Worm (Caenorhabditis elegans) whole organism, young adult: Measurements from ENCODE around the gene tbx-41.

ENCODE experiments used
- C17E4.6 ChIP-seq: fragments of 200-800 bp; sonication (Bioruptor generic); IDR thresholded peaks from 2 replicates; pipeline ENCODE4 v1.3.6; 2022; ENCODE audit warnings: missing genetic modification reagents, missing genetic modification characterization, missing compliant biosample characterization
- D2030.7 ChIP-seq: fragments of 200-800 bp; sonication (Bioruptor generic); IDR thresholded peaks from 2 replicates; pipeline ENCODE4 v1.3.6; 2022; ENCODE audit warnings: missing genetic modification reagents, missing genetic modification characterization, missing compliant biosample characterization
- F33H1.4 ChIP-seq: fragments of 200-800 bp; sonication (Bioruptor generic); IDR thresholded peaks from 2 replicates; pipeline ENCODE4 v1.3.6; 2022; ENCODE audit warnings: missing genetic modification reagents, missing genetic modification characterization, missing compliant biosample characterization
- F49E8.2 ChIP-seq: sonication (generic microtip); optimal IDR thresholded peaks from 3 replicates; lab custom pipeline; 2017; ENCODE audit warnings: missing genetic modification characterization, mild to moderate bottlenecking, missing compliant biosample characterization, antibody characterized with exemption, moderate library complexity; ENCODE audit not compliant: insufficient read depth
- K12H6.12 ChIP-seq: fragments of 200-800 bp; sonication (Bioruptor generic); optimal IDR thresholded peaks from 2 replicates; lab custom pipeline; 2018; ENCODE audit warnings: mild to moderate bottlenecking, missing genetic modification characterization, missing compliant biosample characterization
- T26A5.8 ChIP-seq: sonication (generic microtip); optimal IDR thresholded peaks from 2 replicates; lab custom pipeline; 2016; ENCODE audit warnings: missing genetic modification characterization, missing compliant biosample characterization
- Y67H2A.10 ChIP-seq: fragments of 200-800 bp; sonication (Bioruptor generic); conservative IDR thresholded peaks from 2 replicates; pipeline ENCODE4 v1.3.6; 2022; ENCODE audit warnings: missing genetic modification reagents, missing genetic modification characterization, missing compliant biosample characterization
- Y79H2A.3 ChIP-seq: fragments of 200-800 bp; sonication (Bioruptor generic); conservative IDR thresholded peaks from 2 replicates; pipeline ENCODE4 v1.3.6; 2022; ENCODE audit warnings: missing genetic modification reagents, missing genetic modification characterization, missing compliant biosample characterization
- Y95B8A.8 ChIP-seq: fragments of 200-800 bp; sonication (Bioruptor generic); IDR thresholded peaks from 2 replicates; pipeline ENCODE4 v1.3.6; 2022; ENCODE audit warnings: missing genetic modification reagents, missing genetic modification characterization, missing compliant biosample characterization
- akir-1 ChIP-seq: fragments of 200-800 bp; sonication (Bioruptor generic); optimal IDR thresholded peaks from 2 replicates; lab custom pipeline; 2018; ENCODE audit warnings: mild to moderate bottlenecking, missing genetic modification characterization, moderate library complexity, missing compliant biosample characterization
- ama-1 ChIP-seq, 3 experiments: fragments of 150-350 bp in 1 of 3; sonication (generic microtip) in 2 of 3; optimal IDR thresholded peaks; 2 replicates each; lab custom pipeline; 2014 to 2018; ENCODE audit warnings: missing biosample characterization in 2 of 3, missing genetic modification characterization in 2 of 3, missing genetic modification reagents in 2 of 3
- aptf-3 ChIP-seq: fragments of 200-800 bp; sonication (Bioruptor generic); IDR thresholded peaks from 2 replicates; pipeline ENCODE4 v1.3.6; 2022; ENCODE audit warnings: missing genetic modification characterization, missing compliant biosample characterization
- athp-1 ChIP-seq: sonication (generic microtip); optimal IDR thresholded peaks from 2 replicates; lab custom pipeline; 2017; ENCODE audit warnings: mild to moderate bottlenecking, missing genetic modification characterization, missing compliant biosample characterization
- attf-3 ChIP-seq: fragments of 200-800 bp; sonication (Bioruptor generic); conservative IDR thresholded peaks from 2 replicates; pipeline ENCODE4 v1.3.6; 2022; ENCODE audit warnings: missing genetic modification reagents, missing genetic modification characterization, missing compliant biosample characterization
- attf-6 ChIP-seq: fragments of 200-800 bp; sonication (Bioruptor generic); IDR thresholded peaks from 2 replicates; pipeline ENCODE4 v1.3.6; 2022; ENCODE audit warnings: missing genetic modification reagents, missing genetic modification characterization, missing compliant biosample characterization
- bed-1 ChIP-seq: fragments of 200-800 bp; sonication (Bioruptor generic); IDR thresholded peaks from 2 replicates; pipeline ENCODE4 v1.3.6; 2022; ENCODE audit warnings: missing genetic modification reagents, missing genetic modification characterization, missing compliant biosample characterization
- ccch-3 ChIP-seq: fragments of 200-800 bp; sonication (Bioruptor generic); optimal IDR thresholded peaks from 2 replicates; lab custom pipeline; 2018; ENCODE audit warnings: mild to moderate bottlenecking, missing genetic modification characterization, missing compliant biosample characterization
- cebp-1 ChIP-seq, 2 experiments: fragments of 200-800 bp in 1 of 2; sonication (Bioruptor generic) in 1 of 2; sonication (generic microtip) in 1 of 2; IDR thresholded peaks in 1 of 2; optimal IDR thresholded peaks in 1 of 2; 2 replicates each; pipeline versions ENCODE4 v1.3.6 to Lab custom; 2017 to 2022; ENCODE audit warnings: missing compliant biosample characterization in 2 of 2, missing genetic modification characterization in 2 of 2, mild to moderate bottlenecking in 1 of 2, missing genetic modification reagents in 1 of 2, moderate library complexity in 1 of 2
- cebp-2 ChIP-seq: fragments of 200-800 bp; sonication (Bioruptor generic); IDR thresholded peaks from 2 replicates; pipeline ENCODE4 v1.3.6; 2022; ENCODE audit warnings: missing genetic modification characterization, missing compliant biosample characterization
- egl-44 ChIP-seq: fragments of 200-800 bp; sonication (Bioruptor generic); IDR thresholded peaks from 2 replicates; pipeline ENCODE4 v1.3.6; 2022; ENCODE audit warnings: missing genetic modification reagents, missing genetic modification characterization, missing compliant biosample characterization
- egrh-3 ChIP-seq: fragments of 200-800 bp; sonication (Bioruptor generic); IDR thresholded peaks from 2 replicates; pipeline ENCODE4 v1.3.6; 2022; ENCODE audit warnings: missing genetic modification reagents, missing genetic modification characterization, missing compliant biosample characterization
- fkh-3 ChIP-seq: sonication (generic microtip); optimal IDR thresholded peaks from 2 replicates; lab custom pipeline; 2016; ENCODE audit warnings: mild to moderate bottlenecking, missing genetic modification characterization, missing compliant biosample characterization
- gei-17 ChIP-seq: fragments of 200-800 bp; sonication (Bioruptor generic); optimal IDR thresholded peaks from 2 replicates; lab custom pipeline; 2018; ENCODE audit warnings: mild to moderate bottlenecking, missing genetic modification characterization, missing compliant biosample characterization
- him-1 ChIP-seq: sonication (generic microtip); optimal IDR thresholded peaks from 2 replicates; lab custom pipeline; 2016; ENCODE audit warnings: missing genotype, missing genetic modification reagents, missing genetic modification characterization, missing compliant biosample characterization
- hlh-12 ChIP-seq: sonication (generic microtip); optimal IDR thresholded peaks from 2 replicates; lab custom pipeline; 2016; ENCODE audit warnings: missing genetic modification characterization, missing compliant biosample characterization
- hmg-1.2 ChIP-seq: fragments of 200-800 bp; sonication (Bioruptor generic); IDR thresholded peaks from 2 replicates; pipeline ENCODE4 v1.3.6; 2022; ENCODE audit warnings: missing genetic modification reagents, missing genetic modification characterization, missing compliant biosample characterization
- hrde-1 ChIP-seq: sonication (generic microtip); optimal IDR thresholded peaks from 2 replicates; lab custom pipeline; 2016; ENCODE audit warnings: missing genetic modification characterization, mild to moderate bottlenecking, missing compliant biosample characterization, moderate library complexity, missing genotype, missing genetic modification reagents, borderline replicate concordance
- hsf-1 ChIP-seq: fragments of 200-800 bp; sonication (Bioruptor generic); IDR thresholded peaks from 2 replicates; pipeline ENCODE4 v1.3.6; 2022; ENCODE audit warnings: missing genetic modification reagents, missing genetic modification characterization, missing compliant biosample characterization
- lag-1 ChIP-seq: fragments of 200-800 bp; sonication (Bioruptor generic); IDR thresholded peaks from 2 replicates; pipeline ENCODE4 v1.3.6; 2022; ENCODE audit warnings: missing genetic modification reagents, missing genetic modification characterization, missing compliant biosample characterization
- let-607 ChIP-seq, 2 experiments: fragments of 200-800 bp in 1 of 2; sonication (Bioruptor generic) in 1 of 2; sonication (generic microtip) in 1 of 2; optimal IDR thresholded peaks; 2 replicates each; lab custom pipeline; 2016 to 2018; ENCODE audit warnings: mild to moderate bottlenecking in 2 of 2, missing compliant biosample characterization in 2 of 2, missing genetic modification characterization in 2 of 2, moderate library complexity in 2 of 2, missing genotype in 1 of 2
- lsl-1 ChIP-seq: fragments of 200-800 bp; sonication (Bioruptor generic); optimal IDR thresholded peaks from 2 replicates; lab custom pipeline; 2018; ENCODE audit warnings: mild to moderate bottlenecking, missing genetic modification characterization, moderate library complexity, missing compliant biosample characterization
- madf-8 ChIP-seq: fragments of 200-800 bp; sonication (Bioruptor generic); conservative IDR thresholded peaks from 2 replicates; pipeline ENCODE4 v1.3.6; 2022; ENCODE audit warnings: missing genetic modification reagents, missing genetic modification characterization, missing compliant biosample characterization
- nfya-2 ChIP-seq: fragments of 200-800 bp; sonication (Bioruptor generic); IDR thresholded peaks from 2 replicates; pipeline ENCODE4 v1.3.6; 2022; ENCODE audit warnings: missing genetic modification reagents, missing genetic modification characterization, missing compliant biosample characterization
- nhr-179 ChIP-seq: sonication (generic microtip); optimal IDR thresholded peaks from 2 replicates; lab custom pipeline; 2016; ENCODE audit warnings: mild to moderate bottlenecking, missing genetic modification characterization, missing compliant biosample characterization
- pha-4 ChIP-seq: fragments of 150-350 bp; sonication (generic microtip); optimal IDR thresholded peaks from 2 replicates; lab custom pipeline; 2014; ENCODE audit warnings: missing biosample characterization, missing genetic modification reagents, missing genetic modification characterization
- rec-8 ChIP-seq, 2 experiments: sonication (generic microtip); optimal IDR thresholded peaks; 2 replicates each; lab custom pipeline; 2016; ENCODE audit warnings: mild to moderate bottlenecking in 2 of 2, missing genetic modification characterization in 2 of 2, missing genetic modification reagents in 2 of 2, missing genotype in 2 of 2, missing biosample characterization in 1 of 2, missing compliant biosample characterization in 1 of 2, moderate library complexity in 1 of 2
- rpc-1 ChIP-seq, 2 experiments: fragments of 150-350 bp in 1 of 2; sonication (generic microtip) in 1 of 2; optimal IDR thresholded peaks; 2 replicates each; lab custom pipeline; 2014 to 2018; ENCODE audit warnings: missing biosample characterization in 1 of 2, missing genetic modification characterization in 1 of 2, missing genetic modification reagents in 1 of 2, missing genotype in 1 of 2
- snpc-1.3 ChIP-seq: sonication (generic microtip); optimal IDR thresholded peaks from 2 replicates; lab custom pipeline; 2017; ENCODE audit warnings: missing genetic modification characterization, mild to moderate bottlenecking, missing compliant biosample characterization, antibody characterized with exemption, moderate library complexity, missing genotype, missing genetic modification reagents; ENCODE audit not compliant: insufficient read depth
- snpc-3.4 ChIP-seq: sonication (generic microtip); optimal IDR thresholded peaks from 2 replicates; lab custom pipeline; 2017; ENCODE audit warnings: missing genetic modification characterization, mild to moderate bottlenecking, missing compliant biosample characterization, antibody characterized with exemption, moderate library complexity, missing genotype, missing genetic modification reagents
- sptf-2 ChIP-seq: fragments of 200-800 bp; sonication (Bioruptor generic); optimal IDR thresholded peaks from 2 replicates; lab custom pipeline; 2018; ENCODE audit warnings: mild to moderate bottlenecking, missing genetic modification characterization, missing compliant biosample characterization
- tbp1 ChIP-seq: fragments of 200-800 bp; sonication (Bioruptor generic); optimal IDR thresholded peaks from 2 replicates; lab custom pipeline; 2018; ENCODE audit warnings: mild to moderate bottlenecking, missing genetic modification characterization, missing compliant biosample characterization
- unc-130 ChIP-seq: sonication (generic microtip); optimal IDR thresholded peaks from 2 replicates; lab custom pipeline; 2016; ENCODE audit warnings: missing genetic modification reagents, missing genetic modification characterization, missing compliant biosample characterization
- ztf-18 ChIP-seq: sonication (generic microtip); optimal IDR thresholded peaks from 2 replicates; lab custom pipeline; 2016; ENCODE audit warnings: missing genotype, mild to moderate bottlenecking, missing genetic modification characterization, missing compliant biosample characterization
- ztf-22 ChIP-seq: fragments of 200-800 bp; sonication (Bioruptor generic); optimal IDR thresholded peaks from 2 replicates; lab custom pipeline; 2018; ENCODE audit warnings: mild to moderate bottlenecking, missing genetic modification characterization, moderate library complexity, missing compliant biosample characterization
- ztf-25 ChIP-seq: fragments of 200-800 bp; sonication (Bioruptor generic); IDR thresholded peaks from 2 replicates; pipeline ENCODE4 v1.3.6; 2022; ENCODE audit warnings: missing genetic modification reagents, missing genetic modification characterization, missing compliant biosample characterization
- ztf-28 ChIP-seq: fragments of 200-800 bp; sonication (Bioruptor generic); IDR thresholded peaks from 2 replicates; pipeline ENCODE4 v1.3.6; 2022; ENCODE audit warnings: missing genetic modification reagents, missing genetic modification characterization, missing compliant biosample characterization

tbx-41 gene

DNA sequence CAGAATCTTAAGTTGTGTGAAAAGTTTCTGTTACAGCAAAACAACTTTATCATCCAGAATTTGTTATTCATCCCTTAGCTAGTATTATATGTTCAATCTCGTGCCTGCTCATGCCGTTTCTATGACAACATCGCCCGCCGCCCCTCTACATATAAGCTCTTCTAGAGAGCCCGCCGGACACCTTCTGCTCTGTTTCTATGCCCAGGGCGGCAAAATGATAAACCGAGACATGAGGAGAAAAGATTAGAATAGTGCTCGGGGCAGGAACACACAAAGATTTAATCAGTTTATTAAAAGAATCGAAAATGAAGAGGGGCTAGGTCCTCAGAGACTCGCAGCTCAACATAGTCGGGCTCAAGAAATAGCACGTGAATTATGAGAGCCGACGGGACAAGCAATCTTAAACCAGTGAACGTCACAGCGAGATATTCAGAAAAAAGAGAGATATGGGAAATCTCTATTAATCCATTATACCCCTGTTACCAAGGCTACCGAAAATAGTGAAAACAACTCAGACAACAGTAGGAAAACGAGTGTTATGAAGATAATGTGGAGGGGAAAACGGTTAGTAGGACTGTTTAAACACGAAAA is 23.5 kb downstream of the tbx-41 start (continued):
- TF ChIP-seq cebp-1 (GFP tag; IDR thresholded peaks at IDR 0.05; lab: Robert Waterston, UW): no peak
- TF ChIP-seq cebp-1 (tag; optimal IDR thresholded peaks at IDR 0.05; lab: Kevin White, UChicago): peak; percentile 80
- TF ChIP-seq rpc-1 (optimal IDR thresholded peaks at IDR 0.05; lab: Kevin White, UChicago): no peak
- TF ChIP-seq rpc-1 (tag; optimal IDR thresholded peaks at IDR 0.05; lab: Kevin White, UChicago): no peak
- no peak for TF ChIP-seq F33H1.4 (GFP tag; lab: Robert Waterston, UW)
- no peak for TF ChIP-seq snpc-1.3 (tag; lab: Kevin White, UChicago)
- no peak for TF ChIP-seq bed-1
- TF ChIP-seq akir-1: no peak
- no peak for TF ChIP-seq ccch-3 (GFP tag; lab: Kevin White, UChicago)
- TF ChIP-seq T26A5.8 (tag; lab: Kevin White, UChicago): no peak
- no peak; the same call in 1 of the 2 replicates for TF ChIP-seq hmg-1.2 (GFP tag; lab: Robert Waterston, UW)
- TF ChIP-seq ztf-22 (GFP tag; lab: Kevin White, UChicago): no peak
- TF ChIP-seq madf-8 (GFP tag; lab: Robert Waterston, UW): no peak
- no peak for TF ChIP-seq let-607 (tag; optimal IDR thresholded peaks at IDR 0.05; lab: Kevin White, UChicago)
- TF ChIP-seq snpc-3.4 (tag; lab: Kevin White, UChicago): no peak
- no peak for TF ChIP-seq ztf-25 (GFP tag; lab: Robert Waterston, UW)
- no peak for TF ChIP-seq nhr-179 (tag; lab: Kevin White, UChicago)
- no peak for TF ChIP-seq Y67H2A.10
- TF ChIP-seq attf-6 (GFP tag; lab: Robert Waterston, UW): no peak
- TF ChIP-seq him-1: no peak
- no peak for TF ChIP-seq nfya-2 (GFP tag; lab: Robert Waterston, UW)
- no peak for TF ChIP-seq athp-1 (tag; lab: Kevin White, UChicago)
- no peak for TF ChIP-seq ztf-18
- TF ChIP-seq hsf-1 (GFP tag; lab: Robert Waterston, UW): no peak
- no peak for TF ChIP-seq rec-8 (tag; optimal IDR thresholded peaks at IDR 0.05; lab: Kevin White, UChicago)
- TF ChIP-seq F49E8.2 (tag; lab: Kevin White, UChicago): no peak
- TF ChIP-seq K12H6.12 (tag; lab: Kevin White, UChicago): peak; percentile 63
- no peak for TF ChIP-seq pha-4
- no peak for TF ChIP-seq hlh-12
- peak; percentile 61 for TF ChIP-seq tbp1
- peak; percentile 94 for TF ChIP-seq gei-17 (GFP tag; lab: Kevin White, UChicago)
- TF ChIP-seq aptf-3 (GFP tag; lab: Robert Waterston, UW): no peak
- TF ChIP-seq sptf-2: no peak
- no peak for TF ChIP-seq Y79H2A.3 (GFP tag; lab: Robert Waterston, UW)
- no peak for TF ChIP-seq ama-1 (optimal IDR thresholded peaks at IDR 0.05; lab: Kevin White, UChicago)
- no peak for TF ChIP-seq ama-1 (GFP tag; optimal IDR thresholded peaks at IDR 0.05; lab: Kevin White, UChicago)
- no peak for TF ChIP-seq fkh-3 (tag; lab: Kevin White, UChicago)
- no peak for TF ChIP-seq C17E4.6 (GFP tag; lab: Robert Waterston, UW)
- no peak for TF ChIP-seq unc-130
- no peak for TF ChIP-seq lag-1 (GFP tag; lab: Robert Waterston, UW)
- TF ChIP-seq attf-3 (GFP tag; lab: Robert Waterston, UW): no peak
- TF ChIP-seq Y95B8A.8 (GFP tag; lab: Robert Waterston, UW): no peak
- no peak for TF ChIP-seq egrh-3 (GFP tag; lab: Robert Waterston, UW)
- TF ChIP-seq lsl-1 (GFP tag; lab: Kevin White, UChicago): no peak
- TF ChIP-seq egl-44 (GFP tag; lab: Robert Waterston, UW): no peak
- no peak for TF ChIP-seq hrde-1
- peak; percentile 69; the same call in 1 of the 2 replicates for TF ChIP-seq cebp-2 (GFP tag; lab: Robert Waterston, UW)
- no peak for TF ChIP-seq ztf-28 (GFP tag; lab: Robert Waterston, UW)
- TF ChIP-seq D2030.7 (GFP tag; lab: Robert Waterston, UW): no peak
